Fruit fly (Drosophila melanogaster) whole organism, embryonic: ENCODE measurements around the gene CG12477.

ENCODE experiments used
- Asciz ChIP-seq: fragments of 200-800 bp; sonication (Bioruptor generic); optimal IDR thresholded peaks from 2 replicates; lab custom pipeline; 2017; ENCODE audit warnings: missing biosample characterization, mild to moderate bottlenecking, missing genetic modification characterization, missing genetic modification reagents
- Bgb ChIP-seq: fragments of 200-800 bp; sonication (Bioruptor generic); IDR thresholded peaks from 2 replicates; pipeline ENCODE4 v1.3.6; 2022; ENCODE audit warnings: missing biosample characterization, missing genetic modification characterization; ENCODE audit not compliant: partially characterized antibody
- CG10274 ChIP-seq: fragments of 200-800 bp; sonication (Bioruptor generic); optimal IDR thresholded peaks from 3 replicates; lab custom pipeline; 2017; ENCODE audit warnings: missing biosample characterization, mild to moderate bottlenecking, missing genetic modification characterization
- CG10959 ChIP-seq: fragments of 200-800 bp; sonication (Bioruptor generic); IDR thresholded peaks from 2 replicates; pipeline ENCODE4 v1.3.6; 2022; ENCODE audit warnings: missing biosample characterization, missing genetic modification characterization
- CG13424 ChIP-seq: fragments of 200-800 bp; sonication (Bioruptor generic); optimal IDR thresholded peaks from 2 replicates; lab custom pipeline; 2019; ENCODE audit warnings: missing biosample characterization, mild to moderate bottlenecking, missing genetic modification characterization, moderate library complexity
- CG14710 ChIP-seq: fragments of 200-800 bp; sonication (Bioruptor generic); optimal IDR thresholded peaks from 3 replicates; lab custom pipeline; 2019; ENCODE audit warnings: missing biosample characterization, mild to moderate bottlenecking, missing genetic modification characterization, moderate library complexity
- CG15479 ChIP-seq: fragments of 200-800 bp; sonication (Bioruptor generic); optimal IDR thresholded peaks from 3 replicates; lab custom pipeline; 2019; ENCODE audit warnings: missing biosample characterization, mild to moderate bottlenecking, missing genetic modification characterization, moderate library complexity
- CG4404 ChIP-seq: fragments of 200-800 bp; sonication (Bioruptor generic); IDR thresholded peaks from 2 replicates; pipeline ENCODE4 v1.3.6; 2022; ENCODE audit warnings: missing biosample characterization, missing genetic modification characterization
- CG4617 ChIP-seq: fragments of 200-800 bp; sonication (Bioruptor generic); optimal IDR thresholded peaks from 3 replicates; lab custom pipeline; 2016; ENCODE audit warnings: missing biosample characterization, missing genetic modification characterization, borderline replicate concordance
- CG6791 ChIP-seq: fragments of 200-800 bp; sonication (Bioruptor generic); IDR thresholded peaks from 3 replicates; pipeline ENCODE4 v1.3.6; 2022; ENCODE audit warnings: missing biosample characterization, missing genetic modification characterization; ENCODE audit not compliant: partially characterized antibody
- CG7357 ChIP-seq: fragments of 200-800 bp; sonication (Bioruptor generic); IDR thresholded peaks from 3 replicates; pipeline ENCODE4 v1.3.6; 2022; ENCODE audit warnings: missing biosample characterization, missing genetic modification characterization
- CG7963 ChIP-seq: fragments of 200-800 bp; sonication (Bioruptor generic); IDR thresholded peaks from 3 replicates; pipeline ENCODE4 v1.3.6; 2022; ENCODE audit warnings: missing biosample characterization, missing genetic modification characterization; ENCODE audit not compliant: partially characterized antibody
- CG8290 ChIP-seq, 3 experiments: fragments of 200-800 bp; sonication (Bioruptor generic); optimal IDR thresholded peaks; 2 replicates each; lab custom pipeline; 2016 to 2019; ENCODE audit warnings: missing biosample characterization in 3 of 3, missing genetic modification characterization in 3 of 3, mild to moderate bottlenecking in 2 of 3, moderate library complexity in 1 of 3
- CG9609 ChIP-seq: fragments of 200-800 bp; sonication (Bioruptor generic); optimal IDR thresholded peaks from 3 replicates; lab custom pipeline; 2016; ENCODE audit warnings: missing biosample characterization, missing genetic modification characterization
- Chrac-16 ChIP-seq: fragments of 200-800 bp; sonication (Bioruptor generic); optimal IDR thresholded peaks from 3 replicates; lab custom pipeline; 2016; ENCODE audit warnings: missing biosample characterization, missing genetic modification characterization
- Dfd ChIP-seq, 2 experiments: fragments of >200 bp; optimal IDR thresholded peaks; 2 replicates each; lab custom pipeline; 2017; ENCODE audit warnings: missing biosample characterization in 2 of 2, missing genetic modification characterization in 2 of 2
- Ets97D ChIP-seq: fragments of 200-800 bp; sonication (Bioruptor generic); optimal IDR thresholded peaks from 3 replicates; lab custom pipeline; 2016; ENCODE audit warnings: missing biosample characterization, missing genetic modification characterization
- HLH54F ChIP-seq: fragments of 200-800 bp; sonication (Bioruptor generic); optimal IDR thresholded peaks from 3 replicates; lab custom pipeline; 2016; ENCODE audit warnings: missing biosample characterization, missing genetic modification characterization
- Jarid2 ChIP-seq: fragments of 200-800 bp; sonication (Bioruptor generic); optimal IDR thresholded peaks from 3 replicates; lab custom pipeline; 2017; ENCODE audit warnings: mild to moderate bottlenecking, missing biosample characterization, missing genetic modification reagents, missing genetic modification characterization
- MBD-R2 ChIP-seq: fragments of 200-800 bp; sonication (Bioruptor generic); IDR thresholded peaks from 2 replicates; pipeline ENCODE4 v1.3.6; 2022; ENCODE audit warnings: missing biosample characterization, missing genetic modification characterization
- Mad ChIP-seq: fragments of 200-800 bp; sonication (Bioruptor generic); optimal IDR thresholded peaks from 2 replicates; lab custom pipeline; 2016; ENCODE audit warnings: missing biosample characterization, missing genetic modification characterization
- NfI ChIP-seq: fragments of 200-800 bp; sonication (Bioruptor generic); optimal IDR thresholded peaks from 3 replicates; lab custom pipeline; 2018; ENCODE audit warnings: missing biosample characterization, mild to moderate bottlenecking, missing genetic modification characterization, moderate library complexity
- Side ChIP-seq: fragments of 200-800 bp; sonication (Bioruptor generic); optimal IDR thresholded peaks from 2 replicates; lab custom pipeline; 2016; ENCODE audit warnings: missing biosample characterization, missing genetic modification characterization
- Sox100B ChIP-seq: fragments of 200-800 bp; sonication (Bioruptor generic); optimal IDR thresholded peaks from 3 replicates; lab custom pipeline; 2018; ENCODE audit warnings: missing biosample characterization, mild to moderate bottlenecking, missing genetic modification characterization
- TFAM ChIP-seq: fragments of 200-800 bp; sonication (Bioruptor generic); optimal IDR thresholded peaks from 2 replicates; lab custom pipeline; 2017; ENCODE audit warnings: missing biosample characterization, missing genetic modification characterization, inconsistent platforms
- al ChIP-seq: fragments of 200-800 bp; sonication (Bioruptor generic); IDR thresholded peaks from 2 replicates; pipeline ENCODE4 v1.3.6; 2022; ENCODE audit warnings: missing biosample characterization, missing genetic modification characterization
- ap ChIP-seq: fragments of 200-800 bp; sonication (Bioruptor generic); IDR thresholded peaks from 2 replicates; pipeline ENCODE4 v1.3.6; 2022; ENCODE audit warnings: missing biosample characterization, missing genetic modification characterization
- chinmo ChIP-seq: fragments of 200-800 bp; sonication (Bioruptor generic); IDR thresholded peaks from 4 replicates; pipeline ENCODE4 v1.3.6; 2022; ENCODE audit warnings: missing biosample characterization, missing genetic modification characterization; ENCODE audit not compliant: partially characterized antibody
- croc ChIP-seq: fragments of 200-800 bp; sonication (Bioruptor generic); conservative IDR thresholded peaks from 3 replicates; pipeline ENCODE4 v1.3.6; 2022; ENCODE audit warnings: missing biosample characterization, missing genetic modification characterization
- kah ChIP-seq: fragments of 200-800 bp; sonication (Bioruptor generic); optimal IDR thresholded peaks from 2 replicates; lab custom pipeline; 2018; ENCODE audit warnings: missing biosample characterization, mild to moderate bottlenecking, missing genetic modification characterization
- mld ChIP-seq: fragments of 200-800 bp; sonication (Bioruptor generic); IDR thresholded peaks from 3 replicates; pipeline ENCODE4 v1.3.6; 2022; ENCODE audit warnings: missing biosample characterization, missing genetic modification characterization; ENCODE audit not compliant: partially characterized antibody
- nom ChIP-seq: fragments of 200-800 bp; sonication (Bioruptor generic); optimal IDR thresholded peaks from 2 replicates; lab custom pipeline; 2017; ENCODE audit warnings: missing biosample characterization, missing genetic modification characterization, mild to moderate bottlenecking, moderate library complexity, missing genetic modification reagents
- onecut ChIP-seq: fragments of 200-800 bp; sonication (Bioruptor generic); IDR thresholded peaks from 2 replicates; pipeline ENCODE4 v1.3.6; 2022; ENCODE audit warnings: missing biosample characterization, missing genetic modification characterization
- sc ChIP-seq, 3 experiments: fragments of >200 bp in 2 of 3; fragments of 200-800 bp in 1 of 3; sonication (Bioruptor generic) in 1 of 3; optimal IDR thresholded peaks; 2 replicates in 2 of 3; 3 replicates in 1 of 3; lab custom pipeline; 2017; ENCODE audit warnings: mild to moderate bottlenecking in 1 of 3, missing biosample characterization in 1 of 3, missing genetic modification characterization in 1 of 3, missing genetic modification reagents in 1 of 3
- so ChIP-seq: fragments of 200-800 bp; sonication (Bioruptor generic); IDR thresholded peaks from 3 replicates; pipeline ENCODE4 v1.3.6; 2022; ENCODE audit warnings: missing biosample characterization, missing genetic modification characterization
- sqz ChIP-seq: fragments of 200-800 bp; sonication (Bioruptor generic); optimal IDR thresholded peaks from 3 replicates; lab custom pipeline; 2018; ENCODE audit warnings: missing biosample characterization, mild to moderate bottlenecking, missing genetic modification characterization
- ssp ChIP-seq: fragments of 200-800 bp; sonication (Bioruptor generic); IDR thresholded peaks from 2 replicates; pipeline ENCODE4 v1.3.6; 2022; ENCODE audit warnings: missing biosample characterization, missing genetic modification characterization
- sug ChIP-seq: fragments of 200-800 bp; optimal IDR thresholded peaks from 2 replicates; lab custom pipeline; 2019; ENCODE audit warnings: missing biosample characterization, mild to moderate bottlenecking, missing genetic modification characterization, moderate library complexity
- tin ChIP-seq: fragments of 200-800 bp; sonication (Bioruptor generic); optimal IDR thresholded peaks from 3 replicates; lab custom pipeline; 2016; ENCODE audit warnings: missing biosample characterization, missing genetic modification characterization
- usp ChIP-seq: fragments of >200 bp; optimal IDR thresholded peaks from 2 replicates; lab custom pipeline; 2017; ENCODE audit warnings: missing biosample characterization, missing genetic modification characterization
- zfh1 ChIP-seq: fragments of 200-800 bp; sonication (Bioruptor generic); IDR thresholded peaks from 3 replicates; pipeline ENCODE4 v1.3.6; 2022; ENCODE audit warnings: missing biosample characterization, missing genetic modification characterization

The CG12477 gene

dm6 chr3L:18765657-18766592, 42.9 kb upstream of the CG12477 start (continued):
- TF ChIP-seq CG7357 (GFP tag; lab: Robert Waterston, UW), result no peak
- peak; percentile 2 for TF ChIP-seq kah
- TF ChIP-seq zfh1, result peak; percentile 7; the same call in 1 of the 3 replicates
- TF ChIP-seq Sox100B, result peak; percentile 65
- TF ChIP-seq onecut (GFP tag; lab: Robert Waterston, UW), result peak; percentile 47
- TF ChIP-seq usp (GFP tag; lab: Kevin White, UChicago), result no peak
- TF ChIP-seq Mad (GFP tag; lab: Kevin White, UChicago), result no peak
- no peak for TF ChIP-seq ssp (GFP tag; lab: Robert Waterston, UW)
- TF ChIP-seq croc (GFP tag; lab: Robert Waterston, UW), result no peak
- no peak for TF ChIP-seq CG6791 (GFP tag; lab: Robert Waterston, UW)
- peak; percentile 2 for TF ChIP-seq Asciz
- TF ChIP-seq CG4617 (GFP tag; lab: Kevin White, UChicago), result no peak
- peak; percentile 17 for TF ChIP-seq CG13424 (tag; lab: Kevin White, UChicago)
- no peak for TF ChIP-seq TFAM
- peak; percentile 83 for TF ChIP-seq Jarid2
- TF ChIP-seq sug, result peak; percentile 31
- no peak for TF ChIP-seq tin
- TF ChIP-seq CG15479, result no peak
- no peak for TF ChIP-seq ap (GFP tag; lab: Robert Waterston, UW)
- no peak for TF ChIP-seq CG8290 (GFP tag; optimal IDR thresholded peaks at IDR 0.05; lab: Kevin White, UChicago)
- peak; percentile 21 to 54 for TF ChIP-seq CG8290 (tag; optimal IDR thresholded peaks at IDR 0.05; lab: Kevin White, UChicago)
- peak; percentile 18; the same call in 1 of the 2 replicates for TF ChIP-seq Bgb (GFP tag; lab: Robert Waterston, UW)
- TF ChIP-seq CG7963 (GFP tag; lab: Robert Waterston, UW), result no peak
- no peak; the same call in 1 of the 3 replicates for TF ChIP-seq so (GFP tag; lab: Robert Waterston, UW)
- TF ChIP-seq MBD-R2, result no peak; the same call in 1 of the 2 replicates
- peak; percentile 71 for TF ChIP-seq sqz (GFP tag; lab: Kevin White, UChicago)
- peak; percentile 20 for TF ChIP-seq CG14710
- no peak for TF ChIP-seq CG9609 (GFP tag; lab: Kevin White, UChicago)
- TF ChIP-seq HLH54F, result no peak
- TF ChIP-seq mld (GFP tag; lab: Robert Waterston, UW), result no peak
- peak; percentile 36 for TF ChIP-seq Side (GFP tag; lab: Kevin White, UChicago)
- TF ChIP-seq sc (optimal IDR thresholded peaks at IDR 0.05; lab: Kevin White, UChicago), result no peak
- no peak for TF ChIP-seq sc (GFP tag; optimal IDR thresholded peaks at IDR 0.05; lab: Kevin White, UChicago)
- TF ChIP-seq nom (GFP tag; lab: Kevin White, UChicago), result peak; percentile 59
- TF ChIP-seq CG10959, result no peak
- no peak for TF ChIP-seq CG10274 (GFP tag; lab: Kevin White, UChicago)
- TF ChIP-seq CG4404 (GFP tag; lab: Robert Waterston, UW), result no peak
- TF ChIP-seq chinmo, result peak; percentile 92
- TF ChIP-seq Chrac-16 (GFP tag; lab: Kevin White, UChicago), result no peak
- no peak for TF ChIP-seq NfI
- no peak for TF ChIP-seq Dfd (GFP tag; optimal IDR thresholded peaks at IDR 0.05; lab: Kevin White, UChicago)
- TF ChIP-seq Ets97D (GFP tag; lab: Kevin White, UChicago), result no peak
- no peak for TF ChIP-seq al
- TF ChIP-seq, all 482 proteins: peak for 124
